Worm (Caenorhabditis elegans) whole organism, mixed stage, embryonic: ENCODE measurements around the gene fzy-1.

Experiments
- ces-1 ChIP-seq: fragments of 150-350 bp; optimal IDR thresholded peaks from 2 replicates; lab custom pipeline; 2014; ENCODE audit warnings: missing biosample characterization, missing genetic modification reagents, missing genetic modification characterization
- flh-1 ChIP-seq: fragments of 200-800 bp; sonication (Bioruptor generic); optimal IDR thresholded peaks from 2 replicates; lab custom pipeline; 2018; ENCODE audit warnings: mild to moderate bottlenecking, missing genetic modification characterization, moderate library complexity, missing compliant biosample characterization
- ham-2 ChIP-seq: fragments of 200-800 bp; sonication (Bioruptor generic); optimal IDR thresholded peaks from 2 replicates; lab custom pipeline; 2018; ENCODE audit warnings: mild to moderate bottlenecking, missing genetic modification characterization, missing compliant biosample characterization
- lin-13 ChIP-seq: fragments of 150-350 bp; optimal IDR thresholded peaks from 2 replicates; lab custom pipeline; 2014; ENCODE audit warnings: missing biosample characterization, missing genetic modification characterization
- lin-32 ChIP-seq: fragments of 200-800 bp; sonication (Bioruptor generic); optimal IDR thresholded peaks from 2 replicates; lab custom pipeline; 2018; ENCODE audit warnings: mild to moderate bottlenecking, missing genetic modification characterization, missing compliant biosample characterization
- nhr-12 ChIP-seq: fragments of 150-350 bp; optimal IDR thresholded peaks from 2 replicates; lab custom pipeline; 2014; ENCODE audit warnings: missing biosample characterization, missing genetic modification characterization
- nhr-28 ChIP-seq: fragments of 150-350 bp; optimal IDR thresholded peaks from 2 replicates; lab custom pipeline; 2014; ENCODE audit warnings: missing biosample characterization, missing genetic modification characterization
- nhr-76 ChIP-seq: sonication (generic microtip); optimal IDR thresholded peaks from 2 replicates; lab custom pipeline; 2017; ENCODE audit warnings: missing biosample characterization, missing genetic modification characterization
- snpc-4 ChIP-seq: fragments of 150-350 bp; optimal IDR thresholded peaks from 2 replicates; lab custom pipeline; 2014; ENCODE audit warnings: missing biosample characterization, missing genetic modification characterization
- tbx-8 ChIP-seq: fragments of 200-800 bp; sonication (Bioruptor generic); optimal IDR thresholded peaks from 2 replicates; lab custom pipeline; 2018; ENCODE audit warnings: mild to moderate bottlenecking, missing genetic modification characterization, moderate library complexity, missing compliant biosample characterization
- unc-39 ChIP-seq: fragments of 150-350 bp; optimal IDR thresholded peaks from 2 replicates; lab custom pipeline; 2014; ENCODE audit warnings: missing biosample characterization, missing genetic modification characterization
- unc-62 ChIP-seq: fragments of 150-350 bp; optimal IDR thresholded peaks from 2 replicates; lab custom pipeline; 2014; ENCODE audit warnings: missing biosample characterization, missing genetic modification reagents, missing genetic modification characterization

- TF ChIP-seq lin-13 (no peak), unc-62 (no peak), ham-2 (GFP tag; lab: Kevin White, UChicago) (no peak), nhr-12 (no peak), unc-39 (tag; lab: Kevin White, UChicago) (no peak), snpc-4 (no peak), flh-1 (GFP tag; lab: Kevin White, UChicago) (no peak), ces-1 (no peak), nhr-76 (no peak), lin-32 (no peak), tbx-8 (no peak), nhr-28 (tag; lab: Kevin White, UChicago) (no peak)
These were observed 4.2 kb upstream of the fzy-1 start, which contains the start of gene F12A10.1 for ce11 chrII:5496375-5496774.
